Fruit fly (Drosophila melanogaster) whole organism, embryonic: ENCODE results near the gene CG42828.

ENCODE experiments used
- Awh ChIP-seq: fragments of 200-800 bp; sonication (Bioruptor generic); IDR thresholded peaks from 2 replicates; pipeline ENCODE4, ENCODE4 v1.3.6; 2022; ENCODE audit warnings: missing biosample characterization, missing genetic modification characterization
- CG10209 ChIP-seq: fragments of 200-800 bp; sonication (Bioruptor generic); optimal IDR thresholded peaks from 3 replicates; lab custom pipeline; 2017; ENCODE audit warnings: missing biosample characterization, mild to moderate bottlenecking, missing genetic modification characterization, missing genetic modification reagents
- CG12236 ChIP-seq: fragments of 200-800 bp; sonication (Bioruptor generic); optimal IDR thresholded peaks from 2 replicates; lab custom pipeline; 2016; ENCODE audit warnings: missing biosample characterization, missing genetic modification characterization
- CG12299 ChIP-seq: fragments of 200-800 bp; sonication (Bioruptor generic); optimal IDR thresholded peaks from 2 replicates; lab custom pipeline; 2018; ENCODE audit warnings: missing biosample characterization, mild to moderate bottlenecking, missing genetic modification characterization
- CG14050 ChIP-seq: fragments of 200-800 bp; sonication (Bioruptor generic); IDR thresholded peaks from 3 replicates; pipeline ENCODE4 v1.3.6; 2022; ENCODE audit warnings: missing biosample characterization, missing genetic modification characterization
- CG15514 ChIP-seq: fragments of 200-800 bp; sonication (Bioruptor generic); optimal IDR thresholded peaks from 3 replicates; lab custom pipeline; 2017; ENCODE audit warnings: missing biosample characterization, missing genetic modification characterization, mild to moderate bottlenecking, moderate library complexity, missing genetic modification reagents
- CG1792 ChIP-seq: fragments of 200-800 bp; sonication (Bioruptor generic); optimal IDR thresholded peaks from 2 replicates; lab custom pipeline; 2016; ENCODE audit warnings: missing biosample characterization, missing genetic modification characterization
- CG18476 ChIP-seq: fragments of 200-800 bp; sonication (Bioruptor generic); optimal IDR thresholded peaks from 2 replicates; lab custom pipeline; 2016; ENCODE audit warnings: missing biosample characterization, mild to moderate bottlenecking, missing genetic modification characterization
- CG31365 ChIP-seq: fragments of 200-800 bp; sonication (Bioruptor generic); optimal IDR thresholded peaks from 2 replicates; lab custom pipeline; 2018; ENCODE audit warnings: missing biosample characterization, mild to moderate bottlenecking, missing genetic modification characterization
- CG3281 ChIP-seq: fragments of 200-800 bp; sonication (Bioruptor generic); optimal IDR thresholded peaks from 3 replicates; lab custom pipeline; 2017; ENCODE audit warnings: missing biosample characterization, mild to moderate bottlenecking, missing genetic modification characterization
- CG34376 ChIP-seq: fragments of 200-800 bp; sonication (Bioruptor generic); optimal IDR thresholded peaks from 2 replicates; lab custom pipeline; 2018; ENCODE audit warnings: missing biosample characterization, mild to moderate bottlenecking, missing genetic modification characterization
- CG3995 ChIP-seq: fragments of 200-800 bp; sonication (Bioruptor generic); optimal IDR thresholded peaks from 3 replicates; lab custom pipeline; 2016; ENCODE audit warnings: missing biosample characterization, missing genetic modification characterization
- CG6175 ChIP-seq: fragments of 200-800 bp; sonication (Bioruptor generic); IDR thresholded peaks from 3 replicates; pipeline ENCODE4 v1.3.6; 2022; ENCODE audit warnings: missing biosample characterization, missing genetic modification characterization
- CG6683 ChIP-seq: fragments of 200-800 bp; sonication (Bioruptor generic); optimal IDR thresholded peaks from 2 replicates; lab custom pipeline; 2017; ENCODE audit warnings: missing biosample characterization, mild to moderate bottlenecking, missing genetic modification characterization, missing genetic modification reagents
- CG7556 ChIP-seq: fragments of 200-800 bp; sonication (Bioruptor generic); optimal IDR thresholded peaks from 2 replicates; lab custom pipeline; 2017; ENCODE audit warnings: missing biosample characterization, mild to moderate bottlenecking, missing genetic modification characterization
- CG7786 ChIP-seq: fragments of 200-800 bp; sonication (Bioruptor generic); optimal IDR thresholded peaks from 2 replicates; lab custom pipeline; 2016; ENCODE audit warnings: missing biosample characterization, missing genetic modification characterization
- CG7963 ChIP-seq: fragments of 200-800 bp; sonication (Bioruptor generic); IDR thresholded peaks from 3 replicates; pipeline ENCODE4 v1.3.6; 2022; ENCODE audit warnings: missing biosample characterization, missing genetic modification characterization; ENCODE audit not compliant: partially characterized antibody
- CG8924 ChIP-seq: fragments of 200-800 bp; optimal IDR thresholded peaks from 3 replicates; lab custom pipeline; 2019; ENCODE audit warnings: missing biosample characterization, mild to moderate bottlenecking, missing genetic modification characterization, moderate library complexity
- Ets97D ChIP-seq: fragments of 200-800 bp; sonication (Bioruptor generic); optimal IDR thresholded peaks from 3 replicates; lab custom pipeline; 2016; ENCODE audit warnings: missing biosample characterization, missing genetic modification characterization
- Gsc ChIP-seq: fragments of 200-800 bp; sonication (Bioruptor generic); IDR thresholded peaks from 2 replicates; pipeline ENCODE4 v1.3.6; 2022; ENCODE audit warnings: missing biosample characterization, missing genetic modification characterization
- Gug ChIP-seq: fragments of 200-800 bp; sonication (Bioruptor generic); IDR thresholded peaks from 4 replicates; pipeline ENCODE4 v1.3.6; 2022; ENCODE audit warnings: missing biosample characterization, missing genetic modification characterization
- HmgZ ChIP-seq: fragments of 200-800 bp; sonication (Bioruptor generic); optimal IDR thresholded peaks from 2 replicates; lab custom pipeline; 2018; ENCODE audit warnings: missing biosample characterization, mild to moderate bottlenecking, missing genetic modification characterization
- Lhr ChIP-seq: fragments of 200-800 bp; sonication (Bioruptor generic); optimal IDR thresholded peaks from 3 replicates; lab custom pipeline; 2017; ENCODE audit warnings: mild to moderate bottlenecking, missing biosample characterization, missing genetic modification reagents, missing genetic modification characterization
- Mes4 ChIP-seq: fragments of 200-800 bp; sonication (Bioruptor generic); optimal IDR thresholded peaks from 2 replicates; lab custom pipeline; 2016; ENCODE audit warnings: missing biosample characterization, missing genetic modification characterization
- Opbp ChIP-seq: fragments of 200-800 bp; sonication (Bioruptor generic); IDR thresholded peaks from 3 replicates; pipeline ENCODE4 v1.3.6; 2022; ENCODE audit warnings: missing biosample characterization, missing genetic modification characterization; ENCODE audit not compliant: partially characterized antibody
- Side ChIP-seq: fragments of 200-800 bp; sonication (Bioruptor generic); optimal IDR thresholded peaks from 2 replicates; lab custom pipeline; 2016; ENCODE audit warnings: missing biosample characterization, missing genetic modification characterization
- Spps ChIP-seq: fragments of 200-800 bp; sonication (Bioruptor generic); optimal IDR thresholded peaks from 2 replicates; lab custom pipeline; 2018; ENCODE audit warnings: missing biosample characterization, mild to moderate bottlenecking, missing genetic modification characterization
- Usf ChIP-seq: fragments of 200-800 bp; sonication (Bioruptor generic); optimal IDR thresholded peaks from 2 replicates; lab custom pipeline; 2017; ENCODE audit warnings: missing genotype, missing biosample characterization, missing genetic modification characterization
- YL-1 ChIP-seq: fragments of 200-800 bp; sonication (Bioruptor generic); optimal IDR thresholded peaks from 3 replicates; lab custom pipeline; 2017; ENCODE audit warnings: missing biosample characterization, mild to moderate bottlenecking, missing genetic modification characterization
- ap ChIP-seq: fragments of 200-800 bp; sonication (Bioruptor generic); IDR thresholded peaks from 2 replicates; pipeline ENCODE4 v1.3.6; 2022; ENCODE audit warnings: missing biosample characterization, missing genetic modification characterization
- bowl ChIP-seq: fragments of 200-800 bp; sonication (Bioruptor generic); IDR thresholded peaks from 2 replicates; pipeline ENCODE4 v1.3.6; 2022; ENCODE audit warnings: missing biosample characterization, missing genetic modification characterization
- bsh ChIP-seq, 2 experiments: fragments of 200-800 bp; sonication (Bioruptor generic); optimal IDR thresholded peaks; 2 replicates each; lab custom pipeline; 2017 to 2018; ENCODE audit warnings: mild to moderate bottlenecking in 2 of 2, missing biosample characterization in 2 of 2, missing genetic modification characterization in 2 of 2, moderate library complexity in 1 of 2
- cas ChIP-seq: fragments of 200-800 bp; sonication (Bioruptor generic); IDR thresholded peaks from 2 replicates; pipeline ENCODE4 v1.3.6; 2022; ENCODE audit warnings: missing biosample characterization, missing genetic modification characterization
- chif ChIP-seq, 2 experiments: fragments of 200-800 bp; sonication (Bioruptor generic); optimal IDR thresholded peaks; 3 replicates each; lab custom pipeline; 2016; ENCODE audit warnings: missing biosample characterization in 2 of 2, missing genetic modification characterization in 2 of 2
- ci ChIP-seq: fragments of 200-800 bp; sonication (Bioruptor generic); IDR thresholded peaks from 3 replicates; pipeline ENCODE4 v1.3.6; 2022; ENCODE audit warnings: missing biosample characterization, missing genetic modification characterization
- crc ChIP-seq: fragments of 200-800 bp; sonication (Bioruptor generic); optimal IDR thresholded peaks from 2 replicates; lab custom pipeline; 2016; ENCODE audit warnings: missing biosample characterization, missing genetic modification characterization
- dmrt11E ChIP-seq: fragments of 200-800 bp; sonication (Bioruptor generic); optimal IDR thresholded peaks from 3 replicates; lab custom pipeline; 2018; ENCODE audit warnings: missing biosample characterization, mild to moderate bottlenecking, missing genetic modification characterization, moderate library complexity
- dysf ChIP-seq: fragments of 200-800 bp; sonication (Bioruptor generic); IDR thresholded peaks from 3 replicates; pipeline ENCODE4 v1.3.6; 2022; ENCODE audit warnings: missing biosample characterization, missing genetic modification characterization
- her ChIP-seq: fragments of 200-800 bp; sonication (Bioruptor generic); optimal IDR thresholded peaks from 2 replicates; lab custom pipeline; 2016; ENCODE audit warnings: missing biosample characterization, missing genetic modification characterization
- ind ChIP-seq: fragments of 200-800 bp; sonication (Bioruptor generic); optimal IDR thresholded peaks from 3 replicates; lab custom pipeline; 2016; ENCODE audit warnings: missing biosample characterization, missing genetic modification characterization
- jing ChIP-seq: fragments of 200-800 bp; sonication (Bioruptor generic); optimal IDR thresholded peaks from 2 replicates; lab custom pipeline; 2018; ENCODE audit warnings: missing biosample characterization, mild to moderate bottlenecking, missing genetic modification characterization
- lov ChIP-seq, 2 experiments: fragments of 200-800 bp in 1 of 2; fragments of >200 bp in 1 of 2; sonication (Bioruptor generic) in 1 of 2; IDR thresholded peaks in 1 of 2; optimal IDR thresholded peaks in 1 of 2; 2 replicates in 1 of 2; 3 replicates in 1 of 2; pipeline versions ENCODE4 v1.3.6 to Lab custom; 2017 to 2022; ENCODE audit warnings: missing biosample characterization in 1 of 2, missing genetic modification characterization in 1 of 2
- nerfin-1 ChIP-seq: fragments of 200-800 bp; sonication (Bioruptor generic); optimal IDR thresholded peaks from 3 replicates; lab custom pipeline; 2019; ENCODE audit warnings: missing biosample characterization, mild to moderate bottlenecking, missing genetic modification characterization, moderate library complexity
- odd ChIP-seq: fragments of 200-800 bp; sonication (Bioruptor generic); optimal IDR thresholded peaks from 2 replicates; lab custom pipeline; 2017; ENCODE audit warnings: missing biosample characterization, mild to moderate bottlenecking, missing genetic modification characterization
- phol ChIP-seq: fragments of 200-800 bp; sonication (Bioruptor generic); optimal IDR thresholded peaks from 3 replicates; lab custom pipeline; 2018; ENCODE audit warnings: missing biosample characterization, mild to moderate bottlenecking, missing genetic modification characterization, moderate library complexity
- sens-2 ChIP-seq: fragments of 200-800 bp; sonication (Bioruptor generic); IDR thresholded peaks from 2 replicates; pipeline ENCODE4 v1.3.6; 2022; ENCODE audit warnings: missing biosample characterization, missing genetic modification characterization
- slbo ChIP-seq: fragments of 200-800 bp; sonication (Bioruptor generic); IDR thresholded peaks from 2 replicates; pipeline ENCODE4 v1.3.6; 2022; ENCODE audit warnings: missing biosample characterization, missing genetic modification characterization
- so ChIP-seq: fragments of 200-800 bp; sonication (Bioruptor generic); IDR thresholded peaks from 3 replicates; pipeline ENCODE4 v1.3.6; 2022; ENCODE audit warnings: missing biosample characterization, missing genetic modification characterization
- tna ChIP-seq: fragments of 200-800 bp; sonication (Bioruptor generic); IDR thresholded peaks from 2 replicates; pipeline ENCODE4 v1.3.6; 2022; ENCODE audit warnings: missing biosample characterization, missing genetic modification characterization; ENCODE audit not compliant: partially characterized antibody
- zf30C ChIP-seq: fragments of 200-800 bp; sonication (Bioruptor generic); optimal IDR thresholded peaks from 3 replicates; lab custom pipeline; 2018; ENCODE audit warnings: missing biosample characterization, mild to moderate bottlenecking, missing genetic modification characterization

The CG42828 gene

DNA sequence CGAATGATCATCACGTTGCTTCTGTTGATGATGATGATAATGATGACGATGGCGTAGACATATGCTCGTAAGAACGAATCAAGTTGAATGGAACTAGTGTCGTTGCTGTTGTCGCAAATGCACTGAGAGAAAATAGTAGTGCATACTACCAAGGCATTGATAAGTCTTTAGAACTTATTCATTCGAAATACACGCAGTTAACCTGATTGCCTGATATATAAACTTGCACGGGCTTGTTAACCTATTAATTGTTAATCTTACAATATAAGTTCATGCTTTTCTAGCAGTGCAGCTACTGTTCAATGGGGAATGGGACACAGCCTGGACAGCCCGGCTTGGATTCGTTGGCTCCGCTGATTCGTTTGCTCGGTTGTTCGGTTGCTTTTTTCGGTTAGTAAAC is 47.2 kb upstream of the CG42828 start (continued):
- peak; percentile 86 for TF ChIP-seq CG8924
- peak; percentile 70 for TF ChIP-seq Awh
- peak; percentile 83 for TF ChIP-seq CG7556
- peak; percentile 52 for TF ChIP-seq Lhr (GFP tag; lab: Kevin White, UChicago)
- peak; percentile 89 for TF ChIP-seq dysf (GFP tag; lab: Robert Waterston, UW)
- peak; percentile 63 for TF ChIP-seq Ets97D (GFP tag; lab: Kevin White, UChicago)
- peak; percentile 71 for TF ChIP-seq Usf (GFP tag; lab: Kevin White, UChicago)
- TF ChIP-seq CG34376 (GFP tag; lab: Kevin White, UChicago), result no peak
- TF ChIP-seq bsh (GFP tag; optimal IDR thresholded peaks at IDR 0.05; lab: Kevin White, UChicago), result peak; percentile 92 to 95
- TF ChIP-seq CG3995 (GFP tag; lab: Kevin White, UChicago), result no peak
- peak; percentile 66 for TF ChIP-seq odd (GFP tag; lab: Kevin White, UChicago)
- TF ChIP-seq ap (GFP tag; lab: Robert Waterston, UW), result peak; percentile 71
- no peak for TF ChIP-seq tna (GFP tag; lab: Robert Waterston, UW)
- TF ChIP-seq Gsc (GFP tag; lab: Robert Waterston, UW), result no peak; the same call in 1 of the 2 replicates
- peak; percentile 89 for TF ChIP-seq Side
- TF ChIP-seq lov (optimal IDR thresholded peaks at IDR 0.05; lab: Kevin White, UChicago), result no peak
- TF ChIP-seq lov (GFP tag; IDR thresholded peaks at IDR 0.05; lab: Robert Waterston, UW), result peak; percentile 85
- peak; percentile 79 for TF ChIP-seq ind (GFP tag; lab: Kevin White, UChicago)
- peak; percentile 83 for TF ChIP-seq slbo (GFP tag; lab: Robert Waterston, UW)
- peak; percentile 83 for TF ChIP-seq CG7786 (GFP tag; lab: Kevin White, UChicago)
- TF ChIP-seq CG6175 (GFP tag; lab: Robert Waterston, UW), result peak; percentile 56; the same call in 1 of the 3 replicates
- peak; percentile 73 for TF ChIP-seq CG1792 (GFP tag; lab: Kevin White, UChicago)
- TF ChIP-seq jing, result peak; percentile 84
- TF ChIP-seq so (GFP tag; lab: Robert Waterston, UW), result peak; percentile 71; the same call in 2 of the 3 replicates
- peak; percentile 77 for TF ChIP-seq HmgZ (tag; lab: Kevin White, UChicago)
- TF ChIP-seq CG7963 (GFP tag; lab: Robert Waterston, UW), result no peak
- no peak for TF ChIP-seq cas
- TF ChIP-seq CG3281 (GFP tag; lab: Kevin White, UChicago), result peak; percentile 72
- TF ChIP-seq crc (GFP tag; lab: Kevin White, UChicago), result peak; percentile 80
- TF ChIP-seq Mes4 (GFP tag; lab: Kevin White, UChicago), result peak; percentile 79
- peak; percentile 75 for TF ChIP-seq CG12236 (GFP tag; lab: Kevin White, UChicago)
- TF ChIP-seq bowl (GFP tag; lab: Robert Waterston, UW), result no peak
- TF ChIP-seq ci (GFP tag; lab: Robert Waterston, UW), result peak; percentile 93
- TF ChIP-seq CG14050, result peak; percentile 51; the same call in 1 of the 3 replicates
- peak; percentile 50 for TF ChIP-seq CG6683
- TF ChIP-seq CG12299, result peak; percentile 66
- peak; percentile 95 for TF ChIP-seq dmrt11E (tag; lab: Kevin White, UChicago)
- peak; percentile 75 for TF ChIP-seq nerfin-1 (tag; lab: Kevin White, UChicago)
- TF ChIP-seq her (GFP tag; lab: Kevin White, UChicago), result peak; percentile 85
- TF ChIP-seq CG15514 (GFP tag; lab: Kevin White, UChicago), result peak; percentile 68
- peak; percentile 88 to 93 for TF ChIP-seq chif (GFP tag; optimal IDR thresholded peaks at IDR 0.05; lab: Kevin White, UChicago)
- TF ChIP-seq phol, result peak; percentile 89
- peak; percentile 68; the same call in 2 of the 4 replicates for TF ChIP-seq Gug
- peak; percentile 83 for TF ChIP-seq CG10209 (GFP tag; lab: Kevin White, UChicago)
- peak; percentile 77 for TF ChIP-seq CG18476 (GFP tag; lab: Kevin White, UChicago)
- TF ChIP-seq CG31365 (tag; lab: Kevin White, UChicago), result peak; percentile 47
- TF ChIP-seq Spps (tag; lab: Kevin White, UChicago), result peak; percentile 84
- TF ChIP-seq Opbp (GFP tag; lab: Robert Waterston, UW), result no peak
- TF ChIP-seq sens-2 (GFP tag; lab: Robert Waterston, UW), result peak; percentile 66
- TF ChIP-seq YL-1 (GFP tag; lab: Kevin White, UChicago), result peak; percentile 38
- TF ChIP-seq zf30C, result peak; percentile 81
